Fruit fly (Drosophila melanogaster): ENCODE measurements around the gene CG11374.

- TF ChIP-seq CG8478 (optimal IDR thresholded peaks at IDR 0.05) (no peak), CTCF (optimal IDR thresholded peaks at IDR 0.05) (no peak)
Measured at dm6 chr2L:116388-116787, 40.2 kb downstream of the CG11374 start, which contains the start of gene CG13694.
